Worm (Caenorhabditis elegans): Measurements from ENCODE around the gene pbo-4.

Gene pbo-4

ce11 chrX:10933308-10934014 is 20.5 kb upstream of the pbo-4 start:
- TF ChIP-seq repo-1 (tag; optimal IDR thresholded peaks at IDR 0.05) = no peak
- TF ChIP-seq xnd-1 (tag; optimal IDR thresholded peaks at IDR 0.05) = no peak
- no peak for TF ChIP-seq aptf-2 (GFP tag; conservative IDR thresholded peaks at IDR 0.05)
- TF ChIP-seq K11D2.4 (GFP tag; IDR thresholded peaks at IDR 0.05) = no peak
- TF ChIP-seq mcd-1 (GFP tag; IDR thresholded peaks at IDR 0.05) = no peak
- no peak for TF ChIP-seq Y79H2A.3 (GFP tag; conservative IDR thresholded peaks at IDR 0.05)
- TF ChIP-seq snpc-4 (GFP tag; optimal IDR thresholded peaks at IDR 0.05) = no peak
- TF ChIP-seq snpc-4 (tag; optimal IDR thresholded peaks at IDR 0.05) = no peak
- TF ChIP-seq attf-5 (GFP tag; optimal IDR thresholded peaks at IDR 0.05) = no peak
- no peak for TF ChIP-seq attf-6 (GFP tag; IDR thresholded peaks at IDR 0.05)
- no peak for TF ChIP-seq F22D6.2 (tag; optimal IDR thresholded peaks at IDR 0.05)
- no peak for TF ChIP-seq aptf-3 (GFP tag; IDR thresholded peaks at IDR 0.05)
- no peak for TF ChIP-seq C17E4.6 (GFP tag; IDR thresholded peaks at IDR 0.05)

- no peak for TF ChIP-seq lin-26 (GFP tag; IDR thresholded peaks at IDR 0.05)
- TF ChIP-seq gei-17 (GFP tag; optimal IDR thresholded peaks at IDR 0.05) = no peak
- no peak for TF ChIP-seq ztf-18 (tag; optimal IDR thresholded peaks at IDR 0.05)
- no peak for TF ChIP-seq F22D6.2 (tag; optimal IDR thresholded peaks at IDR 0.05)
- no peak for TF ChIP-seq madf-6 (GFP tag; IDR thresholded peaks at IDR 0.05)
- TF ChIP-seq pbrm-1 (GFP tag; IDR thresholded peaks at IDR 0.05) = no peak
Observed at ce11 chrX:10941255-10941654, 12.7 kb upstream of the pbo-4 start, which contains the start of gene pho-7. Gene pho-7, minus strand, starts transcription at chrX:10941355.

ce11 chrX:10948852-10949251 is 5.1 kb upstream of the pbo-4 start, which contains the start of gene T21B6.3:
Gene T21B6.3, minus strand, starts transcription at chrX:10948952.
- TF ChIP-seq ccch-3 (GFP tag; optimal IDR thresholded peaks at IDR 0.05) (no peak), hsf-1 (GFP tag; IDR thresholded peaks at IDR 0.05) (no peak), atf-7 (tag; optimal IDR thresholded peaks at IDR 0.05) (no peak), lsy-27 (tag; optimal IDR thresholded peaks at IDR 0.05; ENCODE audit: borderline replicate concordance, insufficient read depth) (no peak), bed-2 (GFP tag; IDR thresholded peaks at IDR 0.05) (no peak), F39B2.1 (GFP tag; IDR thresholded peaks at IDR 0.05) (no peak), F49E8.2 (tag; optimal IDR thresholded peaks at IDR 0.05; ENCODE audit: insufficient read depth) (no peak), tbp1 (GFP tag; optimal IDR thresholded peaks at IDR 0.05) (no peak), aptf-3 (GFP tag; IDR thresholded peaks at IDR 0.05) (no peak), C06A6.2 (GFP tag; conservative IDR thresholded peaks at IDR 0.05) (no peak), madf-3 (GFP tag; IDR thresholded peaks at IDR 0.05) (no peak)

- TF ChIP-seq let-526 (GFP tag; IDR thresholded peaks at IDR 0.05) = no peak
- no peak for TF ChIP-seq Y79H2A.3 (GFP tag; conservative IDR thresholded peaks at IDR 0.05)
Observed at ce11 chrX:10951168-10951567, 2.8 kb upstream of the pbo-4 start, which contains the start of gene K09C8.7. Gene K09C8.7, minus strand, starts transcription at chrX:10951393.

ce11 chrX:10951922-10952321 is 2.0 kb upstream of the pbo-4 start:
- TF ChIP-seq nhr-80 (tag; optimal IDR thresholded peaks at IDR 0.05) = peak; percentile 6
- no peak for TF ChIP-seq cebp-1 (GFP tag; IDR thresholded peaks at IDR 0.05)
- no peak for TF ChIP-seq cebp-1 (tag; optimal IDR thresholded peaks at IDR 0.05)
- TF ChIP-seq B0035.1 (tag; optimal IDR thresholded peaks at IDR 0.05) = no peak

Data from whole organism, young adult.